Worm (Caenorhabditis elegans): Measurements from ENCODE around the gene T26E4.4.

- no peak for TF ChIP-seq dpl-1 (GFP tag; optimal IDR thresholded peaks at IDR 0.05)
- TF ChIP-seq mes-4 (tag; optimal IDR thresholded peaks at IDR 0.05), result no peak
- no peak for TF ChIP-seq snpc-3.4 (tag; optimal IDR thresholded peaks at IDR 0.05)
- no peak for TF ChIP-seq Y79H2A.3 (GFP tag; conservative IDR thresholded peaks at IDR 0.05)
- no peak for TF ChIP-seq unc-62 (GFP tag; optimal IDR thresholded peaks at IDR 0.05)
- TF ChIP-seq hmg-1.2 (GFP tag; IDR thresholded peaks at IDR 0.05), result no peak
- no peak for TF ChIP-seq nhr-80 (tag; optimal IDR thresholded peaks at IDR 0.05)
- no peak for TF ChIP-seq atf-7 (tag; optimal IDR thresholded peaks at IDR 0.05)
- TF ChIP-seq ZK185.1 (tag; optimal IDR thresholded peaks at IDR 0.05; ENCODE audit: poor library complexity, severe bottlenecking), result no peak
- no peak for TF ChIP-seq lsy-27 (tag; optimal IDR thresholded peaks at IDR 0.05; ENCODE audit: borderline replicate concordance, insufficient read depth)
- no peak for TF ChIP-seq F57C9.4 (tag; optimal IDR thresholded peaks at IDR 0.05)
- no peak for TF ChIP-seq pha-4 (tag; optimal IDR thresholded peaks at IDR 0.05)
- TF ChIP-seq ceh-79 (tag; optimal IDR thresholded peaks at IDR 0.05), result no peak
- TF ChIP-seq hsf-1 (GFP tag; IDR thresholded peaks at IDR 0.05), result no peak
These were observed 25.4 kb upstream of the T26E4.4 start, which contains the start of gene abf-3 for ce11 chrV:15817746-15818145.
